Fruit fly (Drosophila melanogaster): Measurements from ENCODE around the gene CG43335.

Gene CG43335

DNA sequence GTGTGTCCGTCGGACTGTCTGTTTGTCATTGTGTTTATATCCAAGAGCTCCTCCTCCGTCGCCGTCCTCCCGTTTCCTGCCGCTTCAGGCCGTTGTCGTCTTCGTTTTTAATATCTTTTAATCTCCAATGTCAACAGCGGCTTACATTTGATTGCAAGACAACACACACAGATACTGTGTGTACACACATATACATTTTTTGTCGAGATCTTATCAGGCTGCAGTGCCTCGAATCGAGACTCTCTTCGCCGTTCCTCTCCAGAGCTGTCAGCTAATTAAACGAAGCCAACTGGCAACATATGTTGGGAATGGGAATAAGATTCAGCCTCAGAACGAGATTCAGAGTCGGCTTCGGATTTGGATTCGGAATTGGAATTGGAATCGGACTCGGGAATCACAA is 35.3 kb downstream of the CG43335 start:
- peak; percentile 46 for TF ChIP-seq Med (GFP tag)
- TF ChIP-seq CG11696 (GFP tag; IDR thresholded peaks at IDR 0.05): 0 out of 2 replicates have a peak, but pooled peaks have one; percentile 23
- no peak for TF ChIP-seq Doc3 (GFP tag; IDR thresholded peaks at IDR 0.05; ENCODE audit: partially characterized antibody)
- no peak for TF ChIP-seq Taf1 (GFP tag; IDR thresholded peaks at IDR 0.05)
- TF ChIP-seq CG6254 (GFP tag; optimal IDR thresholded peaks at IDR 0.05): peak; percentile 21
- TF ChIP-seq CG1529 (GFP tag; optimal IDR thresholded peaks at IDR 0.05): peak; percentile 13
- no peak for TF ChIP-seq NFAT (GFP tag; IDR thresholded peaks at IDR 0.05)
- no peak for TF ChIP-seq CG17912 (GFP tag; optimal IDR thresholded peaks at IDR 0.05)
- TF ChIP-seq nerfin-1 (tag; optimal IDR thresholded peaks at IDR 0.05): peak; percentile 23
- no peak for TF ChIP-seq gfzf (GFP tag; optimal IDR thresholded peaks at IDR 0.05)
- no peak; the same call in 1 of the 2 replicates for TF ChIP-seq CG17328 (GFP tag; IDR thresholded peaks at IDR 0.05)
- no peak for TF ChIP-seq CG15073 (GFP tag; optimal IDR thresholded peaks at IDR 0.05)
- TF ChIP-seq stc (GFP tag; IDR thresholded peaks at IDR 0.05): no peak
- no peak for TF ChIP-seq cas (GFP tag; IDR thresholded peaks at IDR 0.05)
- TF ChIP-seq Awh (GFP tag; IDR thresholded peaks at IDR 0.05): peak; percentile 51; the same call in 1 of the 2 replicates
- no peak for TF ChIP-seq usp (GFP tag; optimal IDR thresholded peaks at IDR 0.05)
- peak; percentile 17 for TF ChIP-seq CG11504 (tag; optimal IDR thresholded peaks at IDR 0.05)
- TF ChIP-seq dmrt11E (tag; optimal IDR thresholded peaks at IDR 0.05): peak; percentile 49
- peak; percentile 68; the same call in 1 of the 3 replicates for TF ChIP-seq ci (GFP tag; IDR thresholded peaks at IDR 0.05)
- TF ChIP-seq knrl (GFP tag; IDR thresholded peaks at IDR 0.05; ENCODE audit: partially characterized antibody): no peak
- no peak for TF ChIP-seq Hand (GFP tag; optimal IDR thresholded peaks at IDR 0.05)
- TF ChIP-seq unpg (GFP tag; optimal IDR thresholded peaks at IDR 0.05): no peak
- TF ChIP-seq lola (GFP tag; optimal IDR thresholded peaks at IDR 0.05): peak in 1 of 3 experiments; percentile 8
- TF ChIP-seq Rfx (GFP tag; IDR thresholded peaks at IDR 0.05): no peak
- TF ChIP-seq CG32772 (GFP tag; IDR thresholded peaks at IDR 0.05): no peak
- TF ChIP-seq stwl (tag; optimal IDR thresholded peaks at IDR 0.05): no peak
- no peak for TF ChIP-seq Ravus (GFP tag; IDR thresholded peaks at IDR 0.05)
- no peak for TF ChIP-seq ro (GFP tag; IDR thresholded peaks at IDR 0.05)
- TF ChIP-seq so (GFP tag; IDR thresholded peaks at IDR 0.05): no peak
- TF ChIP-seq CG3407 (GFP tag; optimal IDR thresholded peaks at IDR 0.05): peak; percentile 40
- no peak for TF ChIP-seq slbo (GFP tag; IDR thresholded peaks at IDR 0.05)
- no peak for TF ChIP-seq Kr (GFP tag; optimal IDR thresholded peaks at IDR 0.05)
- no peak for TF ChIP-seq sob (GFP tag; IDR thresholded peaks at IDR 0.05)
- TF ChIP-seq HmgD (GFP tag; optimal IDR thresholded peaks at IDR 0.05): no peak
- peak in 1 of 2 experiments; percentile 3 for TF ChIP-seq chif (GFP tag; optimal IDR thresholded peaks at IDR 0.05)
- no peak for TF ChIP-seq nom (GFP tag; optimal IDR thresholded peaks at IDR 0.05)
- TF ChIP-seq Tbp (GFP tag; optimal IDR thresholded peaks at IDR 0.05): no peak
- no peak for TF ChIP-seq bcd (GFP tag; optimal IDR thresholded peaks at IDR 0.05)
- TF ChIP-seq Lhr (GFP tag; optimal IDR thresholded peaks at IDR 0.05): no peak
- TF ChIP-seq twi (tag; optimal IDR thresholded peaks at IDR 0.05): peak; percentile 67
- TF ChIP-seq CG2889 (GFP tag; IDR thresholded peaks at IDR 0.05): no peak
- peak in 1 of 2 experiments; percentile 4 for TF ChIP-seq insv (GFP tag; optimal IDR thresholded peaks at IDR 0.05)
- TF ChIP-seq lab (GFP tag; optimal IDR thresholded peaks at IDR 0.05): peak; percentile 7
- TF ChIP-seq grn (GFP tag; optimal IDR thresholded peaks at IDR 0.05): peak; percentile 98
- no peak for TF ChIP-seq CG17568 (GFP tag; optimal IDR thresholded peaks at IDR 0.05)
- no peak for TF ChIP-seq ase (GFP tag; IDR thresholded peaks at IDR 0.05)
- TF ChIP-seq CG4424 (GFP tag; optimal IDR thresholded peaks at IDR 0.05): no peak
- TF ChIP-seq CG14014 (GFP tag; IDR thresholded peaks at IDR 0.05): no peak
- TF ChIP-seq prd (optimal IDR thresholded peaks at IDR 0.05): no peak
- no peak for TF ChIP-seq prd (GFP tag; IDR thresholded peaks at IDR 0.05)
- no peak for TF ChIP-seq CG11085 (GFP tag; IDR thresholded peaks at IDR 0.05)
- TF ChIP-seq CG11695 (GFP tag; IDR thresholded peaks at IDR 0.05): no peak
